Worm (Caenorhabditis elegans): ENCODE measurements around the gene T16H12.13.

- TF ChIP-seq attf-4 (tag; optimal IDR thresholded peaks at IDR 0.05) (no peak), mxl-3 (GFP tag; optimal IDR thresholded peaks at IDR 0.05) (no peak), jun-1 (tag; optimal IDR thresholded peaks at IDR 0.05) (no peak), nhr-11 (tag; optimal IDR thresholded peaks at IDR 0.05) (no peak), lin-39 (tag; optimal IDR thresholded peaks at IDR 0.05) (no peak), nhr-76 (tag; optimal IDR thresholded peaks at IDR 0.05) (no peak), fos-1 (tag; optimal IDR thresholded peaks at IDR 0.05) (no peak), aha-1 (tag) (no peak), mdl-1 (tag; optimal IDR thresholded peaks at IDR 0.05) (no peak), saeg-2 (GFP tag; IDR thresholded peaks at IDR 0.05) (no peak), hlh-11 (tag; optimal IDR thresholded peaks at IDR 0.05) (no peak)
Measured at ce11 chrIII:10057518-10057917, 27.7 kb upstream of the T16H12.13 start, which contains the start of gene T16G12.4.
